Worm (Caenorhabditis elegans) whole organism, L3 larva: ENCODE data around the gene tag-267.

Source experiments
- R02D3.7 ChIP-seq: fragments of 150-350 bp; optimal IDR thresholded peaks from 2 replicates; lab custom pipeline; 2014; ENCODE audit warnings: missing biosample characterization, missing genetic modification characterization
- aly-2 ChIP-seq: fragments of 150-350 bp; optimal IDR thresholded peaks from 2 replicates; lab custom pipeline; 2014; ENCODE audit warnings: missing biosample characterization, missing genetic modification characterization
- lin-15B ChIP-seq: fragments of 150-350 bp; optimal IDR thresholded peaks from 2 replicates; lab custom pipeline; 2014; ENCODE audit warnings: missing biosample characterization, missing genetic modification characterization
- nhr-23 ChIP-seq: fragments of 150-350 bp; optimal IDR thresholded peaks from 2 replicates; lab custom pipeline; 2014; ENCODE audit warnings: missing biosample characterization, missing genetic modification reagents, missing genetic modification characterization
- nhr-237 ChIP-seq: fragments of 150-350 bp; optimal IDR thresholded peaks from 2 replicates; lab custom pipeline; 2014; ENCODE audit warnings: missing biosample characterization, missing genetic modification characterization
- nhr-28 ChIP-seq: fragments of 150-350 bp; optimal IDR thresholded peaks from 2 replicates; lab custom pipeline; 2014; ENCODE audit warnings: missing biosample characterization, missing genetic modification characterization
- snpc-4 ChIP-seq: fragments of 150-350 bp; optimal IDR thresholded peaks from 2 replicates; lab custom pipeline; 2014; ENCODE audit warnings: missing biosample characterization, missing genetic modification characterization
- zag-1 ChIP-seq: fragments of 150-350 bp; optimal IDR thresholded peaks from 2 replicates; lab custom pipeline; 2014; ENCODE audit warnings: missing biosample characterization, missing genetic modification characterization
- ztf-11 ChIP-seq: fragments of 150-350 bp; optimal IDR thresholded peaks from 2 replicates; lab custom pipeline; 2014; ENCODE audit warnings: missing biosample characterization, missing genetic modification characterization

DNA sequence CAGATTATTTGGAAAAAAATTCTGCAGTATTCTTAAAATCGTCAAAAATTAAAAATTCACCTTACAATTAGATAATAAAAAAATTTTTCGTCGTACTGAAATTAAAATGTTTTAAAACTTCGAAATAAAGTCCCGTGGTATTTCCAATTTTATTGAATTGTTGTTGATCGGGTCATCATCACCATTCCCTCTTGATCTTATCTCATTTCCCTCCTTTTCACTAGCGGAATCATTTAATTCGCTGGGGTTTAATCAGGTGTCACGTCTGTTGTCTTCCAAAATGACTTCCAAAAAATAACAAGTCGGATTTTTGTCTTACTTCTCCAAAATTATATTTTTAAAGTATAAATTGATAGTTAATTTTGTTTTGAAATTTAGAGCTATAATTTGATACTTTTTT, 16.1 kb downstream of the tag-267 start:
- TF ChIP-seq nhr-237 (tag; lab: Kevin White, UChicago) (no peak), zag-1 (tag; lab: Kevin White, UChicago) (no peak), aly-2 (tag; lab: Kevin White, UChicago) (no peak), nhr-23 (no peak), snpc-4 (tag; lab: Kevin White, UChicago) (no peak), ztf-11 (tag; lab: Kevin White, UChicago) (no peak), nhr-28 (tag; lab: Kevin White, UChicago) (no peak), lin-15B (tag; lab: Kevin White, UChicago) (no peak), R02D3.7 (tag; lab: Kevin White, UChicago) (no peak)
